Fruit fly (Drosophila melanogaster) whole organism, wandering third instar larva: Measurements from ENCODE around the gene CG17118.

Experiments used
- Abd-B ChIP-seq: fragments of >200 bp; optimal IDR thresholded peaks from 2 replicates; lab custom pipeline; 2017; ENCODE audit warnings: missing biosample characterization, missing genetic modification characterization
- CG32264 ChIP-seq: fragments of 200-800 bp; sonication (Bioruptor generic); optimal IDR thresholded peaks from 2 replicates; lab custom pipeline; 2016; ENCODE audit warnings: missing biosample characterization, missing genetic modification characterization
- Dfd ChIP-seq: fragments of >200 bp; optimal IDR thresholded peaks from 2 replicates; lab custom pipeline; 2017; ENCODE audit warnings: missing biosample characterization, missing genetic modification characterization
- GATAd ChIP-seq: sonication (Bioruptor generic); optimal IDR thresholded peaks from 2 replicates; lab custom pipeline; 2016; ENCODE audit warnings: missing biosample characterization, missing genetic modification characterization
- Hnf4 ChIP-seq: fragments of 200-800 bp; sonication (Bioruptor generic); optimal IDR thresholded peaks from 2 replicates; lab custom pipeline; 2016; ENCODE audit warnings: missing biosample characterization, mild to moderate bottlenecking, missing genetic modification characterization
- Myc ChIP-seq: fragments of >200 bp; optimal IDR thresholded peaks from 2 replicates; lab custom pipeline; 2017
- OdsH ChIP-seq: fragments of 200-800 bp; sonication (Bioruptor generic); optimal IDR thresholded peaks from 2 replicates; lab custom pipeline; 2016; ENCODE audit warnings: missing biosample characterization, mild to moderate bottlenecking, missing genetic modification characterization
- br ChIP-seq: fragments of 200-800 bp; sonication (Bioruptor generic); optimal IDR thresholded peaks from 2 replicates; lab custom pipeline; 2016; ENCODE audit warnings: missing biosample characterization, missing genetic modification characterization
- dmrt93B ChIP-seq: fragments of 200-800 bp; sonication (Bioruptor generic); optimal IDR thresholded peaks from 2 replicates; lab custom pipeline; 2018; ENCODE audit warnings: missing biosample characterization, mild to moderate bottlenecking, missing genetic modification characterization
- dsf ChIP-seq: sonication (Bioruptor generic); optimal IDR thresholded peaks from 2 replicates; lab custom pipeline; 2016; ENCODE audit warnings: missing biosample characterization, missing genetic modification characterization, borderline replicate concordance
- ey ChIP-seq: fragments of 200-800 bp; sonication (Bioruptor generic); optimal IDR thresholded peaks from 2 replicates; lab custom pipeline; 2016; ENCODE audit warnings: missing biosample characterization, missing genetic modification characterization
- psq ChIP-seq: fragments of 200-800 bp; sonication (Bioruptor generic); optimal IDR thresholded peaks from 3 replicates; lab custom pipeline; 2017; ENCODE audit warnings: missing biosample characterization, mild to moderate bottlenecking, missing genetic modification characterization, moderate library complexity
- sv ChIP-seq: fragments of 200-800 bp; sonication (Bioruptor generic); optimal IDR thresholded peaks from 3 replicates; lab custom pipeline; 2016; ENCODE audit warnings: missing biosample characterization, missing genetic modification characterization

DNA sequence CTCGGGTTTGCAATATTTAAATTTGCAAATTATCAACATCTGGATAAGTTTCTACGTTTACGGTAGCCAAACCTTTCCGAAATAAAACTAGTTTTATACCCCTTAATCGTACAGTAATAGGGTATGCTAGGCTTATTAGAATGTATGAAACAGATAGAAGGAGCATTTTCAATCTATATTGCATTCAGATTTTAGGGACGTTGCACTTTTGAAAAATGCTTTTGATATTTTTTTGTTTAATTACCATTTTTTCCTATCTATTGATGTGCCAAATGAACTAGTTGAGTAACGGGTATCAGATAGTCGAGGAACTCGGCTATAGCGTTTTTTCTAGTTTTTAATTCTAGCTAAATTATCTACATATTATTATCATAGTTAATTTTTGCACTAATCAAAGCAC, 47.1 kb upstream of the CG17118 start:
- TF ChIP-seq sv (GFP tag; lab: Kevin White, UChicago) (no peak), Myc (no peak), br (GFP tag; lab: Kevin White, UChicago) (no peak), OdsH (GFP tag; lab: Kevin White, UChicago) (no peak), dmrt93B (GFP tag; lab: Kevin White, UChicago) (no peak), Abd-B (GFP tag; lab: Kevin White, UChicago) (no peak), GATAd (GFP tag; lab: Kevin White, UChicago) (no peak), Hnf4 (GFP tag; lab: Kevin White, UChicago) (no peak), Dfd (GFP tag; lab: Kevin White, UChicago) (no peak), dsf (GFP tag; lab: Kevin White, UChicago) (no peak), CG32264 (GFP tag; lab: Kevin White, UChicago) (no peak), psq (GFP tag; lab: Kevin White, UChicago) (no peak), ey (GFP tag; lab: Kevin White, UChicago) (no peak)
